Worm (Caenorhabditis elegans): ENCODE results near the gene cuc-1.

cuc-1 gene

ce11 chrIII:7815571-7816348 lies 45.0 kb downstream of the cuc-1 start:
- peak; percentile 91 for TF ChIP-seq mab-5 (tag; optimal IDR thresholded peaks at IDR 0.05)
- TF ChIP-seq nhr-28 (tag; optimal IDR thresholded peaks at IDR 0.05) = no peak
- TF ChIP-seq zip-8 (tag; optimal IDR thresholded peaks at IDR 0.05) = peak; percentile 100

ce11 chrIII:7815056-7815366 lies 45.8 kb downstream of the cuc-1 start:
- TF ChIP-seq mab-5 (tag; optimal IDR thresholded peaks at IDR 0.05) = peak; percentile 96
- TF ChIP-seq unc-62 (GFP tag; optimal IDR thresholded peaks at IDR 0.05) = no peak
- TF ChIP-seq ceh-39 (tag; optimal IDR thresholded peaks at IDR 0.05) = no peak
- no peak for TF ChIP-seq sem-2 (GFP tag; optimal IDR thresholded peaks at IDR 0.05)

- TF ChIP-seq nhr-2 (tag; optimal IDR thresholded peaks at IDR 0.05) (no peak), pha-4 (tag; optimal IDR thresholded peaks at IDR 0.05) (no peak), ces-1 (GFP tag; optimal IDR thresholded peaks at IDR 0.05) (peak; percentile 24), unc-62 (GFP tag; optimal IDR thresholded peaks at IDR 0.05) (no peak), unc-120 (tag; optimal IDR thresholded peaks at IDR 0.05; ENCODE audit: poor library complexity, severe bottlenecking) (no peak), zip-8 (tag; optimal IDR thresholded peaks at IDR 0.05) (peak; percentile 100), nhr-28 (tag; optimal IDR thresholded peaks at IDR 0.05) (no peak), cnd-1 (tag; optimal IDR thresholded peaks at IDR 0.05) (no peak), bed-3 (GFP tag; optimal IDR thresholded peaks at IDR 0.05) (no peak), elt-3 (tag; optimal IDR thresholded peaks at IDR 0.05) (no peak), mab-5 (tag; optimal IDR thresholded peaks at IDR 0.05) (peak; percentile 97), lsy-2 (tag; optimal IDR thresholded peaks at IDR 0.05) (peak; percentile 26), unc-39 (tag; optimal IDR thresholded peaks at IDR 0.05) (no peak)
Measured at ce11 chrIII:7814159-7815055, 46.4 kb downstream of the cuc-1 start, which contains the start of gene egl-5. Gene egl-5, plus strand, starts transcription at chrIII:7814374.

DNA sequence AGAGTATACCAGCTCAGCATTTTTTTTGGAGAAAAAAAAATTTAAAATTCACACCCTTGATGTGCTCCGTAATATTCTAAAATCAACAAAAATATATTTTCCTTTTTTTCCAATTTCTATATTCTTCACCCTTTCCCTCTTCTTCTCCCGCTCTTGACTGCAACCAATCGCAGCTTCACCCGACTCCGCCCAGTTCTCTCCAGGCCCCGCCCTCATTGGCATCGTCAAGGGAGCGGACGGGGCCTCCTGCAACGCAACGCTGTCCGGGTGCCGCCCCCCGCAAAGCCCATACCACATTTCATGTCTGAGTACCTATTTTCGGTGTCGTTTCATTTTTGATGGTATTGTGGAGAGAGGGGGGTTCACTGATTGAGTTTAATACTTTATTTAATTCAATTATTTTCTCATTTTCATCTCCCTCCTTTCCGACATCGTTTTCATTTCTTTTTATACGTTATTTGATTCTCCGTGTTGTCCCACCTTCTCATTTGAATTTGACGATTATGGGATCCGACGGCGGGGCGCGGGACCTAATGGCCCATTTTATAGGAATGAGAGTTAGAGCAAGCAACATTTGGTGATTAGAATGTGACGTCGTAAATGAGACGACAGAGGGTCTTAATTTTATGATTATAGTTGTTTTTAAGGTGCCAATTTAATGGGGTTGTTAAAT lies 48.4 kb downstream of the cuc-1 start:
- TF ChIP-seq ztf-11 (tag; optimal IDR thresholded peaks at IDR 0.05) (no peak), elt-1 (tag; optimal IDR thresholded peaks at IDR 0.05; ENCODE audit: borderline replicate concordance, insufficient read depth) (no peak), tbx-8 (GFP tag; optimal IDR thresholded peaks at IDR 0.05) (no peak), lsy-2 (tag; optimal IDR thresholded peaks at IDR 0.05) (peak; percentile 65)

All from whole organism, mixed stage, embryonic.